Worm (Caenorhabditis elegans) whole organism, L4/young adult: ENCODE measurements around the gene H24K24.2.

Experiments used
- W03F9.2 ChIP-seq: fragments of 150-350 bp; optimal IDR thresholded peaks from 2 replicates; lab custom pipeline; 2014; ENCODE audit warnings: missing biosample characterization, missing genetic modification characterization
- dao-5 ChIP-seq: sonication (generic microtip); optimal IDR thresholded peaks from 2 replicates; lab custom pipeline; 2016; ENCODE audit warnings: missing genotype, missing genetic modification characterization, moderate library complexity, missing compliant biosample characterization
- him-1 ChIP-seq: sonication (generic microtip); optimal IDR thresholded peaks from 2 replicates; lab custom pipeline; 2016; ENCODE audit warnings: missing genotype, missing genetic modification reagents, missing genetic modification characterization, missing compliant biosample characterization

- TF ChIP-seq him-1 (tag; lab: Kevin White, UChicago) (no peak), dao-5 (tag; lab: Kevin White, UChicago) (no peak), W03F9.2 (tag; lab: Kevin White, UChicago) (no peak)
These were observed 24.1 kb upstream of the H24K24.2 start, which contains the start of the genes srlf-23 and srlf-20 for ce11 chrV:893437-894018.
